Fruit fly (Drosophila melanogaster): Measurements from ENCODE around the gene Gart.
A peak's percentile ranks its signal among the peaks of the same experiment; 100 is the strongest.

The Gart gene

DNA sequence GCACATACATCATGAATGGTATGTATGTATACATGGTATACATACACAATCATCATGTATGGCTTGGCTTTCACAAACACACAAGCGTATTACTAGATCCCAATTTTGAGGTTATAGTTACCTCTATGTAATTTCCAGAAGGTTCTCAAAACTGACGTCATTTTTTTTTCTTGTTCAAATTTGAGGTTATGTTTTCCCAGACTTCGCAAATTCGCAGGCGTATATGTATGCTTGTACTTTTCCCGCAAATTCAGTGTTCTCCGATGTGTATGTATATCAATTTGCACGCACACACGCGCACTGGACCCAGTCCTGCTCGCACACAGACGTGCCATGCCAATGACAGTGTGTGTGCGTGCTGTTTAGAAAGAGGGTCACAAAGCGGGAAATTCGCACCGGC lies 57.4 kb downstream of the Gart start:
- TF ChIP-seq Sox15 (GFP tag; optimal IDR thresholded peaks at IDR 0.05) = no peak
- peak; percentile 50 for TF ChIP-seq dsx (GFP tag; optimal IDR thresholded peaks at IDR 0.05; ENCODE audit: poor library complexity, severe bottlenecking)
- no peak for TF ChIP-seq topi (GFP tag; optimal IDR thresholded peaks at IDR 0.05)
- no peak for TF ChIP-seq Sox102F (GFP tag; optimal IDR thresholded peaks at IDR 0.05)
- no peak for TF ChIP-seq CG10669 (GFP tag; optimal IDR thresholded peaks at IDR 0.05)
- no peak for TF ChIP-seq CG8119 (GFP tag; IDR thresholded peaks at IDR 0.05)
- no peak for TF ChIP-seq CG3919 (GFP tag; optimal IDR thresholded peaks at IDR 0.05)
- TF ChIP-seq fd59A (GFP tag; optimal IDR thresholded peaks at IDR 0.05) = no peak
- TF ChIP-seq CG6808 (GFP tag; optimal IDR thresholded peaks at IDR 0.05) = peak; percentile 36
- no peak for TF ChIP-seq Eip75B (GFP tag; optimal IDR thresholded peaks at IDR 0.05)
- peak; percentile 18 to 28 for TF ChIP-seq ss (GFP tag; optimal IDR thresholded peaks at IDR 0.05)
- no peak for TF ChIP-seq svp (GFP tag)
- no peak for TF ChIP-seq Eip93F (GFP tag; optimal IDR thresholded peaks at IDR 0.05)
- TF ChIP-seq CG1621 (tag; optimal IDR thresholded peaks at IDR 0.05) = peak; percentile 71
- TF ChIP-seq Blimp-1 (GFP tag; optimal IDR thresholded peaks at IDR 0.05) = no peak

DNA sequence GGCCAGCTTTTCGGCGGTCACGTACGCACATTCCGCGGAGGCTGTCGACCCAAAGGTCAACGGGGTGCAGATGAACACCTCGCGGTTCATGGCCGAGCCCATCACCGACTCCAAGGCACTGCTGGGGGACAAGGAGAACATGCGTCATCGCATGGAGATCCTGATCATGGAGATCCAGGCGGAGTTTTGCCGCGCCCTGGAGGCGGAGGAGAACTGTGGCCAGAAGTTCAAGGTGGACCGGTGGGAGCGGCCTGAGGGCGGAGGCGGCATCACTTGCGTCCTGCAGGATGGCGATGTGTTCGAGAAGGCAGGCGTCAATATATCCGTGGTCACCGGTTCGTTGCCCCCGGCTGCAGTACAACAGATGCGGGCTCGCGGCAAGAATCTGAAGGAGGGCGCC lies 59.1 kb downstream of the Gart start:
- TF ChIP-seq OdsH (GFP tag; optimal IDR thresholded peaks at IDR 0.05) (no peak), CG6808 (GFP tag; optimal IDR thresholded peaks at IDR 0.05) (no peak), fd59A (GFP tag; optimal IDR thresholded peaks at IDR 0.05) (no peak), lz (GFP tag; optimal IDR thresholded peaks at IDR 0.05) (no peak), CG10669 (GFP tag; optimal IDR thresholded peaks at IDR 0.05) (no peak), dsx (GFP tag; optimal IDR thresholded peaks at IDR 0.05; ENCODE audit: poor library complexity, severe bottlenecking) (no peak), pdm3 (GFP tag; optimal IDR thresholded peaks at IDR 0.05) (no peak), Hr4 (GFP tag; optimal IDR thresholded peaks at IDR 0.05) (no peak), Ets96B (tag; optimal IDR thresholded peaks at IDR 0.05) (no peak), net (GFP tag; optimal IDR thresholded peaks at IDR 0.05) (no peak), CG3032 (tag; optimal IDR thresholded peaks at IDR 0.05) (no peak), Lpt (GFP tag; optimal IDR thresholded peaks at IDR 0.05) (no peak), acj6 (GFP tag; optimal IDR thresholded peaks at IDR 0.05) (no peak), Eip93F (GFP tag; optimal IDR thresholded peaks at IDR 0.05) (no peak), CG1621 (tag; optimal IDR thresholded peaks at IDR 0.05) (no peak), topi (GFP tag; optimal IDR thresholded peaks at IDR 0.05) (no peak), CG32006 (GFP tag; optimal IDR thresholded peaks at IDR 0.05) (no peak), ss (GFP tag; optimal IDR thresholded peaks at IDR 0.05) (no peak), CG16779 (tag; optimal IDR thresholded peaks at IDR 0.05) (no peak), CG31627 (GFP tag; optimal IDR thresholded peaks at IDR 0.05) (no peak)

Data from whole organism, prepupa.